Fruit fly (Drosophila melanogaster) whole organism, embryonic: ENCODE measurements around the gene Ldh.

ENCODE experiments used
- Abd-B ChIP-seq: fragments of 200-800 bp; sonication (Bioruptor generic); optimal IDR thresholded peaks from 2 replicates; lab custom pipeline; 2018; ENCODE audit warnings: missing biosample characterization, mild to moderate bottlenecking, missing genetic modification characterization, moderate library complexity
- CG10543 ChIP-seq: fragments of 200-800 bp; sonication (Bioruptor generic); optimal IDR thresholded peaks from 3 replicates; lab custom pipeline; 2017; ENCODE audit warnings: missing biosample characterization, mild to moderate bottlenecking, missing genetic modification characterization, moderate library complexity
- CG13287 ChIP-seq: fragments of 200-800 bp; sonication (Bioruptor generic); IDR thresholded peaks from 2 replicates; pipeline ENCODE4 v1.3.6; 2022; ENCODE audit warnings: missing biosample characterization, missing genetic modification characterization; ENCODE audit not compliant: partially characterized antibody
- CG1529 ChIP-seq: fragments of 200-800 bp; sonication (Bioruptor generic); optimal IDR thresholded peaks from 3 replicates; lab custom pipeline; 2018; ENCODE audit warnings: missing biosample characterization, missing genetic modification characterization
- CG15514 ChIP-seq: fragments of 200-800 bp; sonication (Bioruptor generic); optimal IDR thresholded peaks from 3 replicates; lab custom pipeline; 2017; ENCODE audit warnings: missing biosample characterization, missing genetic modification characterization, mild to moderate bottlenecking, moderate library complexity, missing genetic modification reagents
- CG17186 ChIP-seq: fragments of 200-800 bp; sonication (Bioruptor generic); optimal IDR thresholded peaks from 3 replicates; lab custom pipeline; 2017; ENCODE audit warnings: missing biosample characterization, missing genetic modification reagents, missing genetic modification characterization
- CG17568 ChIP-seq: fragments of 200-800 bp; sonication (Bioruptor generic); optimal IDR thresholded peaks from 2 replicates; lab custom pipeline; 2018; ENCODE audit warnings: missing biosample characterization, mild to moderate bottlenecking, missing genetic modification characterization, moderate library complexity
- CG17612 ChIP-seq: fragments of 200-800 bp; sonication (Bioruptor generic); IDR thresholded peaks from 2 replicates; pipeline ENCODE4 v1.3.6; 2022; ENCODE audit warnings: missing biosample characterization, missing genetic modification characterization
- CG1832 ChIP-seq: fragments of 200-800 bp; sonication (Bioruptor generic); optimal IDR thresholded peaks from 2 replicates; lab custom pipeline; 2017; ENCODE audit warnings: missing biosample characterization, mild to moderate bottlenecking, missing genetic modification characterization, inconsistent platforms
- CG2875 ChIP-seq: fragments of 200-800 bp; sonication (Bioruptor generic); optimal IDR thresholded peaks from 2 replicates; lab custom pipeline; 2017; ENCODE audit warnings: missing biosample characterization, mild to moderate bottlenecking, missing genetic modification characterization, missing genetic modification reagents
- CG3065 ChIP-seq: fragments of 200-800 bp; sonication (Bioruptor generic); optimal IDR thresholded peaks from 2 replicates; lab custom pipeline; 2016; ENCODE audit warnings: missing biosample characterization, missing genetic modification characterization
- CG31388 ChIP-seq: fragments of 200-800 bp; sonication (Bioruptor generic); optimal IDR thresholded peaks from 2 replicates; lab custom pipeline; 2016; ENCODE audit warnings: missing biosample characterization, missing genetic modification characterization
- CG3281 ChIP-seq: fragments of 200-800 bp; sonication (Bioruptor generic); optimal IDR thresholded peaks from 3 replicates; lab custom pipeline; 2017; ENCODE audit warnings: missing biosample characterization, mild to moderate bottlenecking, missing genetic modification characterization
- CG34376 ChIP-seq: fragments of 200-800 bp; sonication (Bioruptor generic); optimal IDR thresholded peaks from 2 replicates; lab custom pipeline; 2018; ENCODE audit warnings: missing biosample characterization, mild to moderate bottlenecking, missing genetic modification characterization
- CG3838 ChIP-seq: fragments of 200-800 bp; sonication (Bioruptor generic); optimal IDR thresholded peaks from 3 replicates; lab custom pipeline; 2016; ENCODE audit warnings: missing biosample characterization, missing genetic modification characterization
- CG4404 ChIP-seq: fragments of 200-800 bp; sonication (Bioruptor generic); IDR thresholded peaks from 2 replicates; pipeline ENCODE4 v1.3.6; 2022; ENCODE audit warnings: missing biosample characterization, missing genetic modification characterization
- CG6683 ChIP-seq: fragments of 200-800 bp; sonication (Bioruptor generic); optimal IDR thresholded peaks from 2 replicates; lab custom pipeline; 2017; ENCODE audit warnings: missing biosample characterization, mild to moderate bottlenecking, missing genetic modification characterization, missing genetic modification reagents
- CG7357 ChIP-seq: fragments of 200-800 bp; sonication (Bioruptor generic); IDR thresholded peaks from 3 replicates; pipeline ENCODE4 v1.3.6; 2022; ENCODE audit warnings: missing biosample characterization, missing genetic modification characterization
- CG7987 ChIP-seq: fragments of 200-800 bp; sonication (Bioruptor generic); optimal IDR thresholded peaks from 2 replicates; lab custom pipeline; 2018; ENCODE audit warnings: missing biosample characterization, mild to moderate bottlenecking, missing genetic modification characterization, moderate library complexity
- CG8281 ChIP-seq: fragments of 200-800 bp; sonication (Bioruptor generic); optimal IDR thresholded peaks from 2 replicates; lab custom pipeline; 2018; ENCODE audit warnings: missing biosample characterization, mild to moderate bottlenecking, missing genetic modification characterization, moderate library complexity
- CG9797 ChIP-seq: fragments of 200-800 bp; sonication (Bioruptor generic); optimal IDR thresholded peaks from 3 replicates; lab custom pipeline; 2018; ENCODE audit warnings: missing biosample characterization, mild to moderate bottlenecking, missing genetic modification characterization
- CTCF ChIP-seq: fragments of 200-800 bp; sonication (Bioruptor generic); optimal IDR thresholded peaks from 2 replicates; lab custom pipeline; 2017; ENCODE audit warnings: missing biosample characterization, mild to moderate bottlenecking, missing genetic modification characterization, moderate library complexity
- Dip2 ChIP-seq: fragments of 200-800 bp; sonication (Bioruptor generic); IDR thresholded peaks from 2 replicates; pipeline ENCODE4 v1.3.6; 2022; ENCODE audit warnings: missing biosample characterization, missing genetic modification characterization
- Doc3 ChIP-seq: fragments of 200-800 bp; sonication (Bioruptor generic); IDR thresholded peaks from 3 replicates; pipeline ENCODE4 v1.3.6; 2022; ENCODE audit warnings: missing biosample characterization, missing genetic modification characterization; ENCODE audit not compliant: partially characterized antibody
- Dref ChIP-seq: fragments of 200-800 bp; sonication (Bioruptor generic); IDR thresholded peaks from 2 replicates; pipeline ENCODE4 v1.3.6; 2022; ENCODE audit warnings: missing biosample characterization, missing genetic modification characterization
- Eip74EF ChIP-seq, 2 experiments: fragments of 200-800 bp in 1 of 2; fragments of >200 bp in 1 of 2; sonication (Bioruptor generic) in 1 of 2; optimal IDR thresholded peaks; 2 replicates each; lab custom pipeline; 2017 to 2019; ENCODE audit warnings: missing biosample characterization in 2 of 2, missing genetic modification characterization in 2 of 2, mild to moderate bottlenecking in 1 of 2, moderate library complexity in 1 of 2
- HLH54F ChIP-seq: fragments of 200-800 bp; sonication (Bioruptor generic); optimal IDR thresholded peaks from 3 replicates; lab custom pipeline; 2016; ENCODE audit warnings: missing biosample characterization, missing genetic modification characterization
- Jarid2 ChIP-seq: fragments of 200-800 bp; sonication (Bioruptor generic); optimal IDR thresholded peaks from 3 replicates; lab custom pipeline; 2017; ENCODE audit warnings: mild to moderate bottlenecking, missing biosample characterization, missing genetic modification reagents, missing genetic modification characterization
- Lpt ChIP-seq: fragments of >200 bp; optimal IDR thresholded peaks from 2 replicates; lab custom pipeline; 2018; ENCODE audit warnings: missing biosample characterization, missing genetic modification characterization
- Med ChIP-seq: fragments of 200-800 bp; sonication (Bioruptor generic); peaks from one replicate; lab custom pipeline; 2016; ENCODE audit warnings: missing biosample characterization, missing genetic modification characterization, mild to moderate bottlenecking, inconsistent platforms, moderate library complexity
- Taf1 ChIP-seq: fragments of 200-800 bp; sonication (Bioruptor generic); IDR thresholded peaks from 2 replicates; pipeline ENCODE4 v1.3.6; 2022; ENCODE audit warnings: missing biosample characterization, missing genetic modification characterization
- br ChIP-seq: fragments of >200 bp; optimal IDR thresholded peaks from 2 replicates; lab custom pipeline; 2017
- da ChIP-seq: fragments of 200-800 bp; sonication (Bioruptor generic); optimal IDR thresholded peaks from 2 replicates; lab custom pipeline; 2016; ENCODE audit warnings: missing biosample characterization, missing genetic modification characterization
- disco-r ChIP-seq: fragments of 200-800 bp; sonication (Bioruptor generic); optimal IDR thresholded peaks from 2 replicates; lab custom pipeline; 2016; ENCODE audit warnings: missing biosample characterization, missing genetic modification characterization
- grn ChIP-seq: fragments of 200-800 bp; sonication (Bioruptor generic); optimal IDR thresholded peaks from 3 replicates; lab custom pipeline; 2017; ENCODE audit warnings: missing biosample characterization, missing genetic modification characterization
- hkb ChIP-seq, 2 experiments: fragments of 200-800 bp in 1 of 2; fragments of >200 bp in 1 of 2; sonication (Bioruptor generic) in 1 of 2; IDR thresholded peaks in 1 of 2; optimal IDR thresholded peaks in 1 of 2; 2 replicates each; pipeline versions ENCODE4 v1.3.6 to Lab custom; 2017 to 2022; ENCODE audit warnings: missing biosample characterization in 1 of 2, missing genetic modification characterization in 1 of 2
- kay ChIP-seq: fragments of 200-800 bp; sonication (Bioruptor generic); optimal IDR thresholded peaks from 2 replicates; lab custom pipeline; 2016; ENCODE audit warnings: missing biosample characterization, missing genetic modification characterization
- kni ChIP-seq: fragments of 200-800 bp; sonication (Bioruptor generic); optimal IDR thresholded peaks from 3 replicates; lab custom pipeline; 2017; ENCODE audit warnings: mild to moderate bottlenecking, missing biosample characterization, missing genetic modification reagents, missing genetic modification characterization
- lilli ChIP-seq: fragments of 200-800 bp; sonication (Bioruptor generic); optimal IDR thresholded peaks from 3 replicates; lab custom pipeline; 2016; ENCODE audit warnings: missing biosample characterization, missing genetic modification characterization
- oc ChIP-seq: fragments of 200-800 bp; sonication (Bioruptor generic); optimal IDR thresholded peaks from 2 replicates; lab custom pipeline; 2018; ENCODE audit warnings: missing biosample characterization, mild to moderate bottlenecking, missing genetic modification characterization, moderate library complexity
- org-1 ChIP-seq: fragments of 200-800 bp; sonication (Bioruptor generic); optimal IDR thresholded peaks from 2 replicates; lab custom pipeline; 2017; ENCODE audit warnings: missing biosample characterization, missing genetic modification characterization
- pum ChIP-seq: fragments of 200-800 bp; sonication (Bioruptor generic); optimal IDR thresholded peaks from 2 replicates; lab custom pipeline; 2016; ENCODE audit warnings: missing biosample characterization, missing genetic modification characterization
- scrt ChIP-seq: fragments of 200-800 bp; sonication (Bioruptor generic); optimal IDR thresholded peaks from 2 replicates; lab custom pipeline; 2018; ENCODE audit warnings: missing biosample characterization, mild to moderate bottlenecking, missing genetic modification characterization, moderate library complexity
- slbo ChIP-seq: fragments of 200-800 bp; sonication (Bioruptor generic); IDR thresholded peaks from 2 replicates; pipeline ENCODE4 v1.3.6; 2022; ENCODE audit warnings: missing biosample characterization, missing genetic modification characterization
- sob ChIP-seq: fragments of 200-800 bp; sonication (Bioruptor generic); IDR thresholded peaks from 2 replicates; pipeline ENCODE4 v1.3.6; 2022; ENCODE audit warnings: missing biosample characterization, missing genetic modification characterization
- toy ChIP-seq: fragments of 200-800 bp; sonication (Bioruptor generic); IDR thresholded peaks from 2 replicates; pipeline ENCODE4 v1.3.6; 2022; ENCODE audit warnings: missing biosample characterization, missing genetic modification characterization
- unc-4 ChIP-seq: fragments of 200-800 bp; sonication (Bioruptor generic); IDR thresholded peaks from 2 replicates; pipeline ENCODE4 v1.3.6; 2022; ENCODE audit warnings: missing biosample characterization, missing genetic modification characterization; ENCODE audit not compliant: partially characterized antibody
- wdn ChIP-seq: fragments of 200-800 bp; sonication (Bioruptor generic); IDR thresholded peaks from 2 replicates; pipeline ENCODE4 v1.3.6; 2022; ENCODE audit warnings: missing biosample characterization, missing genetic modification characterization
- z ChIP-seq: fragments of 200-800 bp; sonication (Bioruptor generic); IDR thresholded peaks from 3 replicates; pipeline ENCODE4 v1.3.6; 2022; ENCODE audit warnings: missing biosample characterization, missing genetic modification characterization

Ldh gene

DNA sequence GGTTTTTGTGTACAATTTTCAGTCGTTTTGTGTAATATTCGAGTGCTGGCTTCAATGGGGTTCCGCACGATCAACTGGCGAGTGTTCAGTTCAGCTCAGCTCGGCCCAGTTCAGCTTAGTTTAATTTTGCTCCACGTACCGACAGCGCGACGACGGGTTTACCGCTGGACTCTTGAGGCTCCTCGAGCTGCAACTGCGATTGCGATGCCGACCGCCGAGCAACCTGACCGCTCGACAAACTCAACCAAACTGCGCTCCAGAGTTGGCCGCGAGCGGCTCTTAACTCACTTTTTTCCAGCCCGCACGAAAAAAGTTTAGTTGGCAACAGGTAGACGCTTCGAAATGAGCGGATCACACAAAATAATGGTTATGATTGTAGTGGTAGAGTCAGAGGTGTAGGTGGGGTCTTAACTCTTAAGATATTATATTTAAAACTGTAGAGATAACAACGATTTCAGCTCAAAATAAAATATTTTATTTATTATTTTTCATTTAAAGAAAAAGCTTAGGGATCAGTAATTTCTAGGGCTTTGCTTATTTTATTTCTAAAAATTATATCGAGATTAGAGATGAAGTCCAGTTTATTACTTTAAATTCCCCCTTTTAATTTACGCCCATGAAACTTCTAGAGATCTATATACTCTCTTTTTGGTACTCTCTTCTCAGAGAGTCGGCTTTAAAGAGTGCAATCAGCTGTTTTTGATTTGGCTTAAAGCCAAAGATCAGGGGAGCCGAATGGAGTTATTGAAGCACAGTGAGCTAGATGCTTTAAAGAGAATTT, 5.9 kb downstream of the Ldh start, which contains the start of gene Best2 (continued):
- TF ChIP-seq slbo (GFP tag; lab: Robert Waterston, UW), result peak; percentile 91
- TF ChIP-seq scrt, result peak; percentile 80
- TF ChIP-seq oc (tag; lab: Kevin White, UChicago), result peak; percentile 73
- TF ChIP-seq CG8281 (tag; lab: Kevin White, UChicago), result peak; percentile 64
- TF ChIP-seq CG3065 (GFP tag; lab: Kevin White, UChicago), result no peak
- TF ChIP-seq CG17186 (GFP tag; lab: Kevin White, UChicago), result no peak
- peak; percentile 52; the same call in 1 of the 2 replicates for TF ChIP-seq Dip2
- TF ChIP-seq CG9797, result no peak
- no peak; the same call in 1 of the 2 replicates for TF ChIP-seq CG13287 (GFP tag; lab: Robert Waterston, UW)
- peak in 1 of 2 experiments; percentile 81 for TF ChIP-seq Eip74EF (GFP tag; optimal IDR thresholded peaks at IDR 0.05; lab: Kevin White, UChicago)
- TF ChIP-seq kay (GFP tag; lab: Kevin White, UChicago), result peak; percentile 79
- TF ChIP-seq da, result peak; percentile 6
- peak; percentile 93 for TF ChIP-seq sob (GFP tag; lab: Robert Waterston, UW)
- TF ChIP-seq kni (GFP tag; lab: Kevin White, UChicago), result peak; percentile 71
- TF ChIP-seq Lpt, result no peak
- TF ChIP-seq pum (GFP tag; lab: Kevin White, UChicago), result peak; percentile 73
- TF ChIP-seq CG2875 (GFP tag; lab: Kevin White, UChicago), result peak; percentile 68
- peak; percentile 85 for TF ChIP-seq Med (GFP tag; lab: Kevin White, UChicago)
- peak; percentile 86 for TF ChIP-seq wdn
- peak; percentile 79 for TF ChIP-seq CG17612 (GFP tag; lab: Robert Waterston, UW)
- TF ChIP-seq z (GFP tag; lab: Robert Waterston, UW), result no peak; the same call in 2 of the 3 replicates
- peak; percentile 85 for TF ChIP-seq CG3281
- TF ChIP-seq CG3838 (GFP tag; lab: Kevin White, UChicago), result peak; percentile 51
- TF ChIP-seq lilli, result peak; percentile 82
- peak; percentile 46 for TF ChIP-seq CG6683
- TF ChIP-seq Jarid2 (GFP tag; lab: Kevin White, UChicago), result peak; percentile 70
- TF ChIP-seq CG7987 (GFP tag; lab: Kevin White, UChicago), result no peak
- peak; percentile 83; the same call in 1 of the 2 replicates for TF ChIP-seq toy (GFP tag; lab: Robert Waterston, UW)
- TF ChIP-seq CG7357 (GFP tag; lab: Robert Waterston, UW), result peak; percentile 89
- peak; percentile 81 for TF ChIP-seq Abd-B (GFP tag; lab: Kevin White, UChicago)
- TF ChIP-seq CG4404 (GFP tag; lab: Robert Waterston, UW), result peak; percentile 89
- TF ChIP-seq disco-r (GFP tag; lab: Kevin White, UChicago), result no peak
- TF ChIP-seq CG1529 (GFP tag; lab: Kevin White, UChicago), result peak; percentile 67
- peak; percentile 89 for TF ChIP-seq Taf1 (GFP tag; lab: Robert Waterston, UW)
- peak; percentile 75 for TF ChIP-seq org-1 (GFP tag; lab: Kevin White, UChicago)
- TF ChIP-seq CG15514 (GFP tag; lab: Kevin White, UChicago), result peak; percentile 44
- no peak for TF ChIP-seq CG1832 (GFP tag; lab: Kevin White, UChicago)
- no peak for TF ChIP-seq Doc3 (GFP tag; lab: Robert Waterston, UW)
- TF ChIP-seq CG17568, result peak; percentile 72
- TF ChIP-seq Dref (GFP tag; lab: Robert Waterston, UW), result no peak
- TF ChIP-seq hkb (optimal IDR thresholded peaks at IDR 0.05; lab: Kevin White, UChicago), result no peak
- TF ChIP-seq hkb (GFP tag; IDR thresholded peaks at IDR 0.05; lab: Robert Waterston, UW), result peak; percentile 96
- TF ChIP-seq CTCF (GFP tag; lab: Kevin White, UChicago), result no peak
- no peak for TF ChIP-seq br (lab: Kevin White, UChicago)
- no peak for TF ChIP-seq unc-4 (GFP tag; lab: Robert Waterston, UW)
- peak; percentile 81 for TF ChIP-seq CG34376
- TF ChIP-seq CG10543 (GFP tag; lab: Kevin White, UChicago), result peak; percentile 90
- TF ChIP-seq CG31388 (GFP tag; lab: Kevin White, UChicago), result peak; percentile 39
- TF ChIP-seq grn (GFP tag; lab: Kevin White, UChicago), result no peak
- peak; percentile 65 for TF ChIP-seq HLH54F
